Worm (Caenorhabditis elegans): ENCODE data around the gene ceh-1.

ceh-1 gene

DNA sequence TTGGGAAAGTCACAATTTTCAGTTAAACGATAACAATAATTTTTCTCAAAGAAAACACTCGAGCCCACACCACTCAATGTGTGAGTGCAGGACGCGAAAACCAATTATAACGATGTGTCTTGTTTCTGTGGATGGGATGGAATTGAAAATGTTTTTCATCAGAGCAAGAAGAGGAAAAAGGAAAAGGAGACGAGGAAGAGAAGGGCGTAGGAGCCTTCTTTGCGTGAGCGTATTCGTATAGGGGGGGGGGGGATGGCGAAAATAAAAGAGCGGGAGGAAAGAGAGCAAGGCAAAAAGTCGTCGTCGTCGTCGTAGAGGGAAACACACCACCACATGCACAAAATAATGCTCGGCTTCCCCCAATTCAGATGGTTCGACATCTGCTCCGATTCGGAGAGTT is 33.9 kb downstream of the ceh-1 start:
- TF ChIP-seq fkh-10 (GFP tag; optimal IDR thresholded peaks at IDR 0.05) = peak; percentile 3
- no peak for TF ChIP-seq lsy-12 (tag; optimal IDR thresholded peaks at IDR 0.05)
- TF ChIP-seq lin-39 (tag; optimal IDR thresholded peaks at IDR 0.05) = peak; percentile 37
- TF ChIP-seq jun-1 (tag; optimal IDR thresholded peaks at IDR 0.05) = no peak
- TF ChIP-seq fkh-2 (tag; optimal IDR thresholded peaks at IDR 0.05) = no peak

DNA sequence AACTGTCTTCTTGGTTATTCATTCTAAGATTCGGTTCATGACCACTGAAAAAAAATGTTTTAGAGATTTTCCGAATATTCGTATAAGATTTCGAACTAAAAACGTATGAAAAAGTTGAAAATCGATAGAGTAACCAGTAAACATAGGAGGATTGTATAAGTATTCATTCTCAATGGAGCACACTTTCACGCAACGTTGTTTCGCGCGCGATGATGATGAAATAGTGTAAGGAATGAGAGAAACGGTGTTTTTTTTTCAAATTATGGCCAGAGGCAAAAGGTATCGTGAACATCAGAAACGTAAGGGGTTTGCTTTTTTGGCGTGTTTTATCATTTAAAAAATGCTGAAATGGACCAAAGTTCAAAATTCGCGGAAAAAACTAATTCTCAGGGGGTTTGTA is 34.4 kb downstream of the ceh-1 start, which contains the start of gene pqn-65:
Gene pqn-65 (minus strand): TSS at position 54 of the 400 bp plus-strand sequence.
- peak; percentile 36 for TF ChIP-seq nhr-25 (tag; optimal IDR thresholded peaks at IDR 0.05)
- TF ChIP-seq daf-12 (tag; optimal IDR thresholded peaks at IDR 0.05) = no peak
- peak; percentile 73 for TF ChIP-seq pha-4 (tag; optimal IDR thresholded peaks at IDR 0.05)
- no peak for TF ChIP-seq ztf-4 (tag; optimal IDR thresholded peaks at IDR 0.05)
- TF ChIP-seq elt-2 (tag; optimal IDR thresholded peaks at IDR 0.05) = peak; percentile 12
- peak; percentile 39 for TF ChIP-seq nfya-1 (tag; optimal IDR thresholded peaks at IDR 0.05; ENCODE audit: insufficient read depth)
- TF ChIP-seq ceh-28 (tag; optimal IDR thresholded peaks at IDR 0.05) = peak; percentile 19
- TF ChIP-seq egl-5 (tag; optimal IDR thresholded peaks at IDR 0.05) = peak; percentile 38
- peak; percentile 25 for TF ChIP-seq lin-15B (tag; optimal IDR thresholded peaks at IDR 0.05)

DNA sequence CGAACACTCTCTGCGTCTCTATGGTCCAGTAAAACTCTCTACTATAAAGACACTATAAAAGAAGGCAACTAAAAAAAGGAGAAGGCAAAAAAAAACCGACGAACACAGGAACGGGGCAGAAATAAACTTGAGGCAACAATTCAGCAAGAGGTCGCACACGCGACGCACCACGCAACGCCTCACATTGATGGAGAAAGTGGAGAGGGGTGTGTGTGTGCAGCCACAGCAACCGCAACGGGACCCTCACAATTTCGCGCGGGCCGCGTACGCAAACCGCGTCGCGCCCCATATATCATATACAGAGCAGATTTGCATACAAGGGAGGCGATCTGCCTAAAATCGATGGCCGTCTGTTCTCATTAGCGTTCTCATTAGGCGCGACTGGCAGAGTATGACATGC is 37.1 kb downstream of the ceh-1 start:
- no peak for TF ChIP-seq elt-3 (tag; optimal IDR thresholded peaks at IDR 0.05)
- peak; percentile 89 for TF ChIP-seq lin-39 (tag; optimal IDR thresholded peaks at IDR 0.05)
- no peak for TF ChIP-seq snpc-4 (tag; optimal IDR thresholded peaks at IDR 0.05)
- TF ChIP-seq nhr-11 (tag; optimal IDR thresholded peaks at IDR 0.05) = no peak
- no peak for TF ChIP-seq aly-2 (tag; optimal IDR thresholded peaks at IDR 0.05)
- TF ChIP-seq unc-39 (tag; optimal IDR thresholded peaks at IDR 0.05) = no peak
- TF ChIP-seq lsy-12 (tag; optimal IDR thresholded peaks at IDR 0.05) = no peak
- no peak for TF ChIP-seq unc-62 (GFP tag; optimal IDR thresholded peaks at IDR 0.05)
- no peak for TF ChIP-seq fkh-2 (tag; optimal IDR thresholded peaks at IDR 0.05)
- TF ChIP-seq sea-2 (GFP tag; optimal IDR thresholded peaks at IDR 0.05) = no peak
- TF ChIP-seq mml-1 (tag; optimal IDR thresholded peaks at IDR 0.05) = no peak
- TF ChIP-seq ztf-11 (tag; optimal IDR thresholded peaks at IDR 0.05) = no peak
- no peak for TF ChIP-seq fkh-10 (GFP tag; optimal IDR thresholded peaks at IDR 0.05)
- TF ChIP-seq mdl-1 (tag; optimal IDR thresholded peaks at IDR 0.05) = no peak
- TF ChIP-seq pha-4 (tag; optimal IDR thresholded peaks at IDR 0.05) = peak; percentile 17
- TF ChIP-seq pqm-1 (tag; optimal IDR thresholded peaks at IDR 0.05) = no peak
- no peak for TF ChIP-seq skn-1 (tag; optimal IDR thresholded peaks at IDR 0.05)
- peak; percentile 0 for TF ChIP-seq ama-1 (optimal IDR thresholded peaks at IDR 0.05)
- TF ChIP-seq nhr-25 (tag; optimal IDR thresholded peaks at IDR 0.05) = no peak
- TF ChIP-seq daf-12 (tag; optimal IDR thresholded peaks at IDR 0.05) = no peak
- no peak for TF ChIP-seq nhr-43 (tag; optimal IDR thresholded peaks at IDR 0.05; ENCODE audit: poor library complexity, severe bottlenecking)
- TF ChIP-seq lin-15B (tag; optimal IDR thresholded peaks at IDR 0.05) = peak; percentile 39
- TF ChIP-seq ceh-9 (tag; optimal IDR thresholded peaks at IDR 0.05) = no peak
- TF ChIP-seq egl-5 (tag; optimal IDR thresholded peaks at IDR 0.05) = peak; percentile 10
- no peak for TF ChIP-seq nhr-12 (tag; optimal IDR thresholded peaks at IDR 0.05)
- no peak for TF ChIP-seq egl-27 (tag; optimal IDR thresholded peaks at IDR 0.05)
- no peak for TF ChIP-seq ceh-16 (tag; optimal IDR thresholded peaks at IDR 0.05)
- TF ChIP-seq hmg-11 (tag; optimal IDR thresholded peaks at IDR 0.05) = peak; percentile 46
- peak; percentile 27 for TF ChIP-seq nfya-1 (tag; optimal IDR thresholded peaks at IDR 0.05; ENCODE audit: insufficient read depth)
- TF ChIP-seq zag-1 (tag; optimal IDR thresholded peaks at IDR 0.05) = no peak
- no peak for TF ChIP-seq R02D3.7 (tag; optimal IDR thresholded peaks at IDR 0.05)
- TF ChIP-seq jun-1 (tag; optimal IDR thresholded peaks at IDR 0.05) = no peak
- no peak for TF ChIP-seq nhr-67 (tag; optimal IDR thresholded peaks at IDR 0.05)
- no peak for TF ChIP-seq eor-1 (tag; optimal IDR thresholded peaks at IDR 0.05)
- TF ChIP-seq ZK546.5 (tag; optimal IDR thresholded peaks at IDR 0.05) = no peak
- TF ChIP-seq ztf-4 (tag; optimal IDR thresholded peaks at IDR 0.05) = no peak
- no peak for TF ChIP-seq nhr-23 (tag; optimal IDR thresholded peaks at IDR 0.05)
- TF ChIP-seq fos-1 (tag; optimal IDR thresholded peaks at IDR 0.05) = no peak
- TF ChIP-seq elt-1 (tag; optimal IDR thresholded peaks at IDR 0.05) = no peak
- no peak for TF ChIP-seq nhr-76 (tag; optimal IDR thresholded peaks at IDR 0.05)
- no peak for TF ChIP-seq elt-2 (tag; optimal IDR thresholded peaks at IDR 0.05)
- no peak for TF ChIP-seq ceh-82 (tag; optimal IDR thresholded peaks at IDR 0.05)
- no peak for TF ChIP-seq nhr-77 (tag; optimal IDR thresholded peaks at IDR 0.05)
- no peak for TF ChIP-seq tbx-2 (tag; optimal IDR thresholded peaks at IDR 0.05)
- peak; percentile 13 for TF ChIP-seq ceh-28 (tag; optimal IDR thresholded peaks at IDR 0.05)
- no peak for TF ChIP-seq nhr-237 (tag; optimal IDR thresholded peaks at IDR 0.05)
- TF ChIP-seq nhr-28 (tag; optimal IDR thresholded peaks at IDR 0.05) = no peak

All from whole organism, L3 larva.